Worm (Caenorhabditis elegans) whole organism, late embryonic: ENCODE results near the gene sod-4.

Source experiments
- C08G9.2 ChIP-seq: sonication (generic microtip); optimal IDR thresholded peaks from 2 replicates; lab custom pipeline; 2016; ENCODE audit warnings: mild to moderate bottlenecking, missing genetic modification characterization, moderate library complexity, missing compliant biosample characterization
- K02D7.2 ChIP-seq: sonication (generic microtip); optimal IDR thresholded peaks from 2 replicates; lab custom pipeline; 2017; ENCODE audit warnings: mild to moderate bottlenecking, missing genetic modification characterization, missing compliant biosample characterization
- Y22D7AL.16 ChIP-seq: sonication (generic microtip); optimal IDR thresholded peaks from 2 replicates; lab custom pipeline; 2016; ENCODE audit warnings: missing genetic modification characterization, missing compliant biosample characterization
- ama-1 ChIP-seq: fragments of 150-350 bp; optimal IDR thresholded peaks from 2 replicates; lab custom pipeline; 2014
- ceh-18 ChIP-seq: sonication (generic microtip); optimal IDR thresholded peaks from 2 replicates; lab custom pipeline; 2016; ENCODE audit warnings: missing genetic modification characterization, missing compliant biosample characterization
- ceh-19 ChIP-seq: fragments of 200-800 bp; sonication (Bioruptor generic); optimal IDR thresholded peaks from 2 replicates; lab custom pipeline; 2018; ENCODE audit warnings: mild to moderate bottlenecking, missing genetic modification characterization, missing compliant biosample characterization
- ceh-24 ChIP-seq: sonication (generic microtip); optimal IDR thresholded peaks from 2 replicates; lab custom pipeline; 2016; ENCODE audit warnings: mild to moderate bottlenecking, missing genetic modification characterization, missing compliant biosample characterization
- ceh-30 ChIP-seq: fragments of 150-350 bp; optimal IDR thresholded peaks from 2 replicates; lab custom pipeline; 2014; ENCODE audit warnings: missing biosample characterization, missing genetic modification characterization
- ceh-31 ChIP-seq: sonication (generic microtip); optimal IDR thresholded peaks from 2 replicates; lab custom pipeline; 2016; ENCODE audit warnings: missing genetic modification characterization, missing compliant biosample characterization
- ceh-34 ChIP-seq: sonication (generic microtip); optimal IDR thresholded peaks from 2 replicates; lab custom pipeline; 2016; ENCODE audit warnings: mild to moderate bottlenecking, missing genetic modification characterization, missing compliant biosample characterization
- ceh-45 ChIP-seq: fragments of 200-800 bp; sonication (Bioruptor generic); IDR thresholded peaks from 2 replicates; pipeline ENCODE4 v1.3.6; 2022; ENCODE audit warnings: missing genetic modification reagents, missing genetic modification characterization, missing compliant biosample characterization
- ceh-48 ChIP-seq: sonication (generic microtip); optimal IDR thresholded peaks from 2 replicates; lab custom pipeline; 2016; ENCODE audit warnings: missing genetic modification characterization, inconsistent platforms, missing compliant biosample characterization
- che-1 ChIP-seq: sonication (generic microtip); optimal IDR thresholded peaks from 2 replicates; lab custom pipeline; 2016; ENCODE audit warnings: mild to moderate bottlenecking, missing genetic modification characterization, missing compliant biosample characterization
- elt-2 ChIP-seq: sonication (generic microtip); optimal IDR thresholded peaks from 2 replicates; lab custom pipeline; 2016; ENCODE audit warnings: missing genetic modification reagents, missing genetic modification characterization, missing compliant biosample characterization
- elt-4 ChIP-seq: sonication (generic microtip); optimal IDR thresholded peaks from 2 replicates; lab custom pipeline; 2016; ENCODE audit warnings: missing genetic modification characterization, missing compliant biosample characterization
- ets-4 ChIP-seq: sonication (generic microtip); optimal IDR thresholded peaks from 2 replicates; lab custom pipeline; 2016; ENCODE audit warnings: missing genetic modification characterization, missing compliant biosample characterization
- eyg-1 ChIP-seq: sonication (generic microtip); optimal IDR thresholded peaks from 2 replicates; lab custom pipeline; 2016; ENCODE audit warnings: missing genotype, missing genetic modification characterization, missing compliant biosample characterization
- fkh-10 ChIP-seq: fragments of 150-350 bp; optimal IDR thresholded peaks from 2 replicates; lab custom pipeline; 2014; ENCODE audit warnings: missing biosample characterization, missing genetic modification reagents, missing genetic modification characterization
- fkh-6 ChIP-seq: sonication (generic microtip); optimal IDR thresholded peaks from 2 replicates; lab custom pipeline; 2016; ENCODE audit warnings: missing genetic modification characterization, missing compliant biosample characterization
- hlh-6 ChIP-seq: sonication (generic microtip); optimal IDR thresholded peaks from 2 replicates; lab custom pipeline; 2016; ENCODE audit warnings: missing genotype, missing genetic modification characterization, missing compliant biosample characterization
- lim-6 ChIP-seq: sonication (generic microtip); optimal IDR thresholded peaks from 2 replicates; lab custom pipeline; 2016; ENCODE audit warnings: missing genetic modification characterization, missing compliant biosample characterization
- lin-11 ChIP-seq: fragments of 200-800 bp; sonication (Bioruptor generic); optimal IDR thresholded peaks from 2 replicates; lab custom pipeline; 2018; ENCODE audit warnings: mild to moderate bottlenecking, missing genetic modification characterization, missing compliant biosample characterization
- mec-3 ChIP-seq: sonication (generic microtip); optimal IDR thresholded peaks from 2 replicates; lab custom pipeline; 2016; ENCODE audit warnings: borderline replicate concordance, missing genetic modification characterization, missing compliant biosample characterization
- nfya-1 ChIP-seq: sonication (generic microtip); optimal IDR thresholded peaks from 2 replicates; lab custom pipeline; 2017; ENCODE audit warnings: missing genetic modification characterization, mild to moderate bottlenecking, missing compliant biosample characterization, antibody characterized with exemption, moderate library complexity
- nhr-11 ChIP-seq: fragments of 150-350 bp; optimal IDR thresholded peaks from 2 replicates; lab custom pipeline; 2014; ENCODE audit warnings: missing biosample characterization, missing genetic modification characterization
- odd-2 ChIP-seq: sonication (generic microtip); optimal IDR thresholded peaks from 2 replicates; lab custom pipeline; 2017; ENCODE audit warnings: antibody characterized with exemption, mild to moderate bottlenecking, missing genetic modification characterization, missing compliant biosample characterization
- pag-3 ChIP-seq: sonication (generic microtip); optimal IDR thresholded peaks from 2 replicates; lab custom pipeline; 2016; ENCODE audit warnings: missing compliant biosample characterization, missing genetic modification characterization, borderline replicate concordance
- pat-9 ChIP-seq: fragments of 200-800 bp; sonication (Bioruptor generic); optimal IDR thresholded peaks from 2 replicates; lab custom pipeline; 2018; ENCODE audit warnings: mild to moderate bottlenecking, missing genetic modification characterization, moderate library complexity, missing compliant biosample characterization
- ref-2 ChIP-seq: sonication (generic microtip); optimal IDR thresholded peaks from 2 replicates; lab custom pipeline; 2016; ENCODE audit warnings: missing genetic modification characterization, missing compliant biosample characterization
- syd-9 ChIP-seq: sonication (generic microtip); optimal IDR thresholded peaks from 2 replicates; lab custom pipeline; 2016; ENCODE audit warnings: mild to moderate bottlenecking, missing genetic modification characterization, moderate library complexity, missing compliant biosample characterization
- tbx-2 ChIP-seq: sonication (generic microtip); optimal IDR thresholded peaks from 2 replicates; lab custom pipeline; 2016; ENCODE audit warnings: missing genetic modification characterization, missing compliant biosample characterization
- ttx-3 ChIP-seq: sonication (generic microtip); optimal IDR thresholded peaks from 2 replicates; lab custom pipeline; 2016; ENCODE audit warnings: missing genetic modification reagents, missing genetic modification characterization, missing compliant biosample characterization
- unc-3 ChIP-seq, 2 experiments: fragments of 200-800 bp in 1 of 2; sonication (Bioruptor generic) in 1 of 2; sonication (generic microtip) in 1 of 2; conservative IDR thresholded peaks in 1 of 2; optimal IDR thresholded peaks in 1 of 2; 2 replicates each; pipeline versions ENCODE4 v1.3.6 to Lab custom; 2016 to 2022; ENCODE audit warnings: missing compliant biosample characterization in 2 of 2, missing genetic modification characterization in 2 of 2, missing genetic modification reagents in 1 of 2
- unc-42 ChIP-seq: sonication (generic microtip); optimal IDR thresholded peaks from 2 replicates; lab custom pipeline; 2016; ENCODE audit warnings: missing genotype, missing genetic modification characterization, missing compliant biosample characterization

sod-4 gene

DNA sequence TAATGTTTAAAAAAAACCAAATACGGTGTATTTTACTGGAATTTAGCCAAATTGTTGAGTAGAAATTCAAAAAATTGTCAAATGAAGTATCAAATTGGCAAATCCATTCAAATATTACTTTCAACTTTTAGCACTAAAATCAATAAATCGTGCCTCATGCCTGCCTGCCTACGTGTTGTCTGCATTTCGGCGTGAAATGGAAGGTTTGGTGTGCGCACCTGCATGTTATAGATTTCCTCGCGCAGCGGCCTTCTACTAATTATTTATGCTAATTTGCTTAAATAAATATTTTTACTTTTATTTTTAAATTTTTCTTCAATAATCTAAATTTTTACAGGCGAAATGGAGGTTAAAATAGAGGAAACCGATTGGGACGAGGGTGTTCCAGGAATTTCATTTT, 28.6 kb upstream of the sod-4 start, which contains the start of gene ZK1098.2:
ZK1098.2 (plus strand) TSS at position 336 of the 400 bp plus-strand sequence.
- peak; percentile 76 for TF ChIP-seq ceh-48 (tag; lab: Kevin White, UChicago)
- no peak for TF ChIP-seq ceh-19 (GFP tag; lab: Kevin White, UChicago)
- no peak for TF ChIP-seq che-1 (tag; lab: Kevin White, UChicago)

DNA sequence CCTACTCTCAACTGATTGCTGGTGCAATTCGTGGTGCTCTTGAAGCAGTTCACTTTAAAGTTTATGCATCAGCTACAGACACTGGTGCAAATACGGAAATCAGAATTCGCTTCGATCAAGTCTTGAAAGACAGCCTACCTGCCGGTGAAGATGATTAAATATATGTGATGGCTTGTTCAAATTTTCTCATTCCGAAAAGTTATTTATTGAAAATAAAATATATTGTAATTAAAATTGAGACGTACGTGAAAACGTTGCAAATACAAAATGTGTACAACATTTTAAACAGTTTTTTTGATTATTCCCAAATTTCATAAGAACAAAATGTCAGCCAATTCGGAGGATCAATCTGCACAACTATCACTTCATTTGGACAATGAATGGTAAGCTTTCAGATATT, 26.7 kb upstream of the sod-4 start, which contains the start of gene ZK1098.6:
ZK1098.6 (plus strand) TSS at position 301 of the 400 bp plus-strand sequence.
- no peak for TF ChIP-seq ets-4
- no peak for TF ChIP-seq ceh-18
- TF ChIP-seq elt-2 (tag; lab: Kevin White, UChicago), result no peak
- no peak for TF ChIP-seq ceh-24 (tag; lab: Kevin White, UChicago)
- no peak for TF ChIP-seq ama-1 (lab: Kevin White, UChicago)
- no peak for TF ChIP-seq fkh-10 (GFP tag; lab: Kevin White, UChicago)
- no peak for TF ChIP-seq ceh-31 (tag; lab: Kevin White, UChicago)
- TF ChIP-seq unc-3 (GFP tag; conservative IDR thresholded peaks at IDR 0.05; lab: Robert Waterston, UW), result no peak
- no peak for TF ChIP-seq unc-3 (tag; optimal IDR thresholded peaks at IDR 0.05; lab: Kevin White, UChicago)
- TF ChIP-seq elt-4 (tag; lab: Kevin White, UChicago), result no peak

DNA sequence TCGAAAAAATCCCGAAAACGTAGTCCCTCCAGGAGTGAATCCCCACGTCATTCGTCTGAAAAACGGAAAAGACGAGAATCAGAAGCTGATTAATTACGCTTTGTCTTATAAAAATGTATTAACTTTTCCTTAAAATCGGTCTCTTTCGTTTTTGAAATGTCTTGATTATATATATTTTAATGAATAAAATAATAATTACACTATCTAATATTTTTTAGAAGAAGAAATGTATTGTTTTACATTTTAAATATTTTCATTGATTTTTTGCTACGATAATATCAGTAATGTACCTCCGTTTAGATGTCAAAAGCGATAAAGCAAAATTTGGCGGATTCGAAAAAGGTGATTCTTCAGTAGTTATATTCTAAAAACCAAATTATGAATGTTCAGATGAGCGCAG, 25.1 kb upstream of the sod-4 start, which contains the start of gene trpp-3:
trpp-3 (plus strand) TSS at position 301 of the 400 bp plus-strand sequence.
- no peak for TF ChIP-seq K02D7.2 (tag; lab: Kevin White, UChicago)
- TF ChIP-seq ceh-24 (tag; lab: Kevin White, UChicago), result no peak
- TF ChIP-seq hlh-6, result no peak
- TF ChIP-seq pat-9 (tag; lab: Kevin White, UChicago), result no peak
- TF ChIP-seq ceh-31 (tag; lab: Kevin White, UChicago), result no peak
- no peak for TF ChIP-seq nfya-1 (tag; lab: Kevin White, UChicago)
- TF ChIP-seq C08G9.2 (tag; lab: Kevin White, UChicago), result no peak
- no peak for TF ChIP-seq elt-2 (tag; lab: Kevin White, UChicago)

DNA sequence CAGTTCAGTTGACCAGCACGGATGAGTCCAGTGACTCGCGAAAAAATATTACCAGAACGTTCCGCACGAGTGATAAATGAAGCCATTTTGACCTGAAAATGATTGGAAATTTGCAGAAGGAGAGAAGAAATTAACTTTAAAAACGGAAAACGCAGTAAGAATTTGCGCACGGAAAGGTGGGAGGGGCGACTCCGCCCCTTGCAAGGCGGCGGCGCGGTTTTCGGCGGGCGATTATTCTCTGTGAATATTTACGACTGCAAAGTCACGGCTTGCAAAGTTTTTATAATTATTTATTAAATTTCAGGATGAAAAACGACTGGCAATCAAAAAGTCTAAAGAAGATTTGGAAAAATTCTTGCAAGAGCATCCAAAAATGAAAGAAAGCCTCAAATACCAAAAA, 23.4 kb upstream of the sod-4 start, which contains the start of gene mrps-23:
mrps-23 (minus strand) TSS at position 92 of the 400 bp plus-strand sequence.
- TF ChIP-seq nfya-1 (tag; lab: Kevin White, UChicago), result peak; percentile 11
- no peak for TF ChIP-seq lin-11
- TF ChIP-seq tbx-2 (tag; lab: Kevin White, UChicago), result no peak
- TF ChIP-seq ceh-45 (GFP tag; lab: Robert Waterston, UW), result no peak
- no peak for TF ChIP-seq lim-6
- no peak for TF ChIP-seq odd-2
- no peak for TF ChIP-seq ama-1 (lab: Kevin White, UChicago)
- TF ChIP-seq unc-42 (tag; lab: Kevin White, UChicago), result peak; percentile 6
- no peak for TF ChIP-seq ceh-24 (tag; lab: Kevin White, UChicago)
- no peak for TF ChIP-seq fkh-6
- TF ChIP-seq ceh-30 (tag; lab: Kevin White, UChicago), result no peak
- TF ChIP-seq mec-3, result no peak
- no peak for TF ChIP-seq ceh-34 (tag; lab: Kevin White, UChicago)
- no peak for TF ChIP-seq ttx-3 (tag; lab: Kevin White, UChicago)
- TF ChIP-seq elt-2 (tag; lab: Kevin White, UChicago), result no peak
- TF ChIP-seq pag-3 (tag; lab: Kevin White, UChicago), result no peak
- no peak for TF ChIP-seq ceh-19 (GFP tag; lab: Kevin White, UChicago)
- TF ChIP-seq ref-2 (tag; lab: Kevin White, UChicago), result no peak
- TF ChIP-seq eyg-1, result no peak
- TF ChIP-seq ceh-18, result peak; percentile 16
- no peak for TF ChIP-seq Y22D7AL.16 (tag; lab: Kevin White, UChicago)
- TF ChIP-seq hlh-6, result no peak
- no peak for TF ChIP-seq nhr-11 (tag; lab: Kevin White, UChicago)
- no peak for TF ChIP-seq syd-9 (tag; lab: Kevin White, UChicago)
